Worm (Caenorhabditis elegans) whole organism, L2 larva: Measurements from ENCODE around the gene bnc-1.
A peak's percentile ranks its signal among the peaks of the same experiment; 100 is the strongest.

Experiments
- C34F6.9 ChIP-seq: fragments of 150-350 bp; optimal IDR thresholded peaks from 2 replicates; lab custom pipeline; 2014; ENCODE audit warnings: missing biosample characterization, missing genetic modification characterization
- F13H6.1 ChIP-seq: sonication (generic microtip); optimal IDR thresholded peaks from 2 replicates; lab custom pipeline; 2016; ENCODE audit warnings: missing genetic modification characterization, missing compliant biosample characterization
- R02D3.7 ChIP-seq: fragments of 150-350 bp; optimal IDR thresholded peaks from 2 replicates; lab custom pipeline; 2014; ENCODE audit warnings: missing biosample characterization, missing genetic modification characterization
- Y55F3AM.14 ChIP-seq: fragments of 200-800 bp; sonication (Bioruptor generic); optimal IDR thresholded peaks from 2 replicates; lab custom pipeline; 2018; ENCODE audit warnings: mild to moderate bottlenecking, missing genetic modification characterization, missing compliant biosample characterization
- ZK546.5 ChIP-seq: sonication (generic microtip); optimal IDR thresholded peaks from 2 replicates; lab custom pipeline; 2017; ENCODE audit warnings: missing biosample characterization, missing genetic modification characterization
- blmp-1 ChIP-seq: sonication (generic microtip); optimal IDR thresholded peaks from 2 replicates; lab custom pipeline; 2017; ENCODE audit warnings: missing genetic modification characterization, mild to moderate bottlenecking, missing compliant biosample characterization, antibody characterized with exemption, moderate library complexity; ENCODE audit not compliant: insufficient read depth
- ceh-16 ChIP-seq: fragments of 150-350 bp; optimal IDR thresholded peaks from 2 replicates; lab custom pipeline; 2014; ENCODE audit warnings: missing biosample characterization, missing genetic modification characterization
- ceh-82 ChIP-seq: fragments of 150-350 bp; optimal IDR thresholded peaks from 2 replicates; lab custom pipeline; 2014; ENCODE audit warnings: missing biosample characterization, missing genetic modification characterization
- crh-2 ChIP-seq: sonication (generic microtip); optimal IDR thresholded peaks from 2 replicates; lab custom pipeline; 2017; ENCODE audit warnings: missing biosample characterization, missing genetic modification characterization
- egl-27 ChIP-seq: sonication (generic microtip); optimal IDR thresholded peaks from 3 replicates; lab custom pipeline; 2017; ENCODE audit warnings: missing biosample characterization, missing genetic modification reagents, missing genetic modification characterization
- elt-1 ChIP-seq: fragments of 150-350 bp; optimal IDR thresholded peaks from 2 replicates; lab custom pipeline; 2014; ENCODE audit warnings: missing biosample characterization, missing genetic modification characterization
- elt-3 ChIP-seq: sonication (generic microtip); optimal IDR thresholded peaks from 2 replicates; lab custom pipeline; 2017; ENCODE audit warnings: missing biosample characterization, missing genetic modification characterization
- fos-1 ChIP-seq: fragments of 150-350 bp; optimal IDR thresholded peaks from 2 replicates; lab custom pipeline; 2014; ENCODE audit warnings: missing biosample characterization, missing genetic modification characterization
- gmeb-1 ChIP-seq: fragments of 150-350 bp; optimal IDR thresholded peaks from 2 replicates; lab custom pipeline; 2014; ENCODE audit warnings: missing biosample characterization, missing genetic modification characterization
- lsy-2 ChIP-seq, 2 experiments: fragments of 150-350 bp in 1 of 2; sonication (generic microtip) in 1 of 2; optimal IDR thresholded peaks; 2 replicates each; lab custom pipeline; 2014 to 2017; ENCODE audit warnings: missing biosample characterization in 2 of 2, missing genetic modification characterization in 2 of 2
- mab-5 ChIP-seq: fragments of 150-350 bp; optimal IDR thresholded peaks from 2 replicates; lab custom pipeline; 2014; ENCODE audit warnings: missing biosample characterization, missing genetic modification characterization
- mbf-1 ChIP-seq: sonication (generic microtip); optimal IDR thresholded peaks from 2 replicates; lab custom pipeline; 2017; ENCODE audit warnings: missing biosample characterization, missing genetic modification characterization
- nhr-10 ChIP-seq: sonication (generic microtip); optimal IDR thresholded peaks from 2 replicates; lab custom pipeline; 2017; ENCODE audit warnings: missing biosample characterization, missing genetic modification characterization
- nhr-12 ChIP-seq: fragments of 150-350 bp; optimal IDR thresholded peaks from 2 replicates; lab custom pipeline; 2014; ENCODE audit warnings: missing biosample characterization, missing genetic modification characterization
- nhr-129 ChIP-seq: fragments of 150-350 bp; optimal IDR thresholded peaks from 2 replicates; lab custom pipeline; 2014; ENCODE audit warnings: missing biosample characterization, missing genetic modification characterization
- nhr-21 ChIP-seq: fragments of 150-350 bp; optimal IDR thresholded peaks from 2 replicates; lab custom pipeline; 2014; ENCODE audit warnings: missing biosample characterization, missing genetic modification characterization
- nhr-23 ChIP-seq: fragments of 150-350 bp; optimal IDR thresholded peaks from 2 replicates; lab custom pipeline; 2014; ENCODE audit warnings: missing biosample characterization, missing genetic modification reagents, missing genetic modification characterization
- nhr-237 ChIP-seq: fragments of 150-350 bp; optimal IDR thresholded peaks from 2 replicates; lab custom pipeline; 2014; ENCODE audit warnings: missing biosample characterization, missing genetic modification characterization
- nhr-6 ChIP-seq: fragments of 150-350 bp; optimal IDR thresholded peaks from 2 replicates; lab custom pipeline; 2014; ENCODE audit warnings: missing biosample characterization, missing genetic modification characterization
- peb-1 ChIP-seq: fragments of 150-350 bp; optimal IDR thresholded peaks from 2 replicates; lab custom pipeline; 2014; ENCODE audit warnings: missing biosample characterization, missing genetic modification characterization
- sem-4 ChIP-seq: fragments of 150-350 bp; optimal IDR thresholded peaks from 2 replicates; lab custom pipeline; 2014; ENCODE audit warnings: missing biosample characterization, missing genetic modification reagents, missing genetic modification characterization
- skn-1 ChIP-seq: sonication (generic microtip); optimal IDR thresholded peaks from 2 replicates; lab custom pipeline; 2017; ENCODE audit warnings: missing biosample characterization, missing genetic modification characterization
- sma-3 ChIP-seq: sonication (generic microtip); optimal IDR thresholded peaks from 2 replicates; lab custom pipeline; 2016; ENCODE audit warnings: missing genetic modification reagents, missing genetic modification characterization, missing compliant biosample characterization
- sma-9 ChIP-seq, 2 experiments: fragments of 150-350 bp in 1 of 2; sonication (generic microtip) in 1 of 2; optimal IDR thresholded peaks; 2 replicates each; lab custom pipeline; 2014 to 2016; ENCODE audit warnings: missing genetic modification characterization in 2 of 2, mild to moderate bottlenecking in 1 of 2, missing biosample characterization in 1 of 2, missing compliant biosample characterization in 1 of 2, missing genetic modification reagents in 1 of 2, moderate library complexity in 1 of 2
- snpc-4 ChIP-seq: fragments of 150-350 bp; optimal IDR thresholded peaks from 2 replicates; lab custom pipeline; 2014; ENCODE audit warnings: missing biosample characterization, missing genetic modification characterization
- unc-39 ChIP-seq: fragments of 150-350 bp; optimal IDR thresholded peaks from 2 replicates; lab custom pipeline; 2014; ENCODE audit warnings: missing biosample characterization, missing genetic modification characterization
- unc-55 ChIP-seq: fragments of 150-350 bp; sonication (generic microtip); optimal IDR thresholded peaks from 3 replicates; lab custom pipeline; 2014; ENCODE audit warnings: missing biosample characterization, missing genetic modification reagents, missing genetic modification characterization
- zag-1 ChIP-seq: fragments of 150-350 bp; optimal IDR thresholded peaks from 2 replicates; lab custom pipeline; 2014; ENCODE audit warnings: missing biosample characterization, missing genetic modification characterization
- ztf-1 ChIP-seq: fragments of 200-800 bp; sonication (Bioruptor generic); conservative IDR thresholded peaks from 2 replicates; pipeline ENCODE4 v1.3.6; 2022; ENCODE audit warnings: missing genetic modification characterization, missing compliant biosample characterization
- ztf-11 ChIP-seq: sonication (generic microtip); optimal IDR thresholded peaks from 2 replicates; lab custom pipeline; 2017; ENCODE audit warnings: missing biosample characterization, missing genetic modification characterization
- ztf-4 ChIP-seq: fragments of 150-350 bp; optimal IDR thresholded peaks from 2 replicates; lab custom pipeline; 2014; ENCODE audit warnings: missing biosample characterization, missing genetic modification characterization

The bnc-1 gene

DNA sequence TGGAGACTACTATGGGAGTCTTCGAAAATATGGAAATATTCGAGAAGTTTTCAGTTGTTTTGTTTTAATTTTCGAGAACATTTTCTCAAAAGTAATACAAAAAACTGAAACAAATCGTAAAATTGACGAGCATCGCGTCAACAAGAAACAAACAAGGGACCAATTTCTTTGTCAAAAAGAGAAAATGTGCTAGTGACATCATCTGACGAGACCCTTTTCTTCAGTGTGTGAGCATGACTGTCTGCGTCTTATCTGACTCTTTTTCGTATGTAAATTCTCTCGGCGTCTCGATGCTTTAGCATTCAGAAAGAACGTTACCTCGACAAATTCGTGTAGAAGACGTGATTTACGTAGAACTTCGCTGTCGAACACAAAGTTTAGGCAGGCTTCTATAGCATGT lies 10.8 kb upstream of the bnc-1 start:
- no peak for TF ChIP-seq nhr-6
- TF ChIP-seq lsy-2 (tag; optimal IDR thresholded peaks at IDR 0.05; lab: Kevin White, UChicago) = peak in 1 of 2 experiments; percentile 36
- TF ChIP-seq ceh-16 (tag; lab: Kevin White, UChicago) = no peak
- no peak for TF ChIP-seq mbf-1
- peak; percentile 41 for TF ChIP-seq unc-55
- TF ChIP-seq elt-3 = no peak
- peak; percentile 35 for TF ChIP-seq C34F6.9 (tag; lab: Kevin White, UChicago)
- peak; percentile 77 for TF ChIP-seq nhr-129 (tag; lab: Kevin White, UChicago)
- peak; percentile 2 for TF ChIP-seq zag-1 (tag; lab: Kevin White, UChicago)
- no peak for TF ChIP-seq ztf-4 (tag; lab: Kevin White, UChicago)
- TF ChIP-seq mab-5 (tag; lab: Kevin White, UChicago) = no peak
- no peak for TF ChIP-seq sma-3

DNA sequence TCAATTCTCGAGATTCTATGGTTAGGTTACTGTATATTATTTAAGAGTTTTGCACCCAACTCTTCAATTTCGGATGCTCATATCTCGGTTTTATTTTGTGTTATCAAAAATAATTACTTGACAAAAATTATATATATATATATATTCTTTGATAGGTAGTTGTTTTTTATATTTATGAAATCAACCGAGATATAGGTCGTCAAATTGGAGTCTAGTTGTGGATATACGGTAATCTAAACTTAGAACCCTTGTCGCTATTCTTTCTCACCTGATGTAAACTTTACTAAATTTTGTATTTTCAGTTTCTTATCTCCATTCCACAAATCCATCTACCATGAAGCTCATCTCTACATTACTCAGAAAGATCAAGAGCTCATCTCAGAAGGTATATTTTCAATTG lies 6.3 kb upstream of the bnc-1 start, which contains the start of gene F55C5.10:
Gene F55C5.10, plus strand, starts transcription at position 301 of the 400 bp plus-strand sequence.
- TF ChIP-seq unc-55 (no peak), ztf-11 (tag; lab: Kevin White, UChicago) (no peak), ceh-16 (tag; lab: Kevin White, UChicago) (no peak), ceh-82 (no peak), ztf-4 (tag; lab: Kevin White, UChicago) (no peak), nhr-129 (tag; lab: Kevin White, UChicago) (no peak), sem-4 (tag; lab: Kevin White, UChicago) (no peak), nhr-12 (no peak), elt-1 (tag; lab: Kevin White, UChicago) (no peak), C34F6.9 (tag; lab: Kevin White, UChicago) (no peak), elt-3 (no peak), crh-2 (tag; lab: Kevin White, UChicago) (no peak), ztf-1 (no peak), nhr-21 (no peak), ZK546.5 (tag; lab: Kevin White, UChicago) (no peak), nhr-10 (no peak), sma-9 (GFP tag; optimal IDR thresholded peaks at IDR 0.05; lab: Kevin White, UChicago) (no peak), sma-9 (tag; optimal IDR thresholded peaks at IDR 0.05; lab: Kevin White, UChicago) (no peak), peb-1 (tag; lab: Kevin White, UChicago) (no peak), zag-1 (tag; lab: Kevin White, UChicago) (no peak), gmeb-1 (tag; lab: Kevin White, UChicago) (no peak)

DNA sequence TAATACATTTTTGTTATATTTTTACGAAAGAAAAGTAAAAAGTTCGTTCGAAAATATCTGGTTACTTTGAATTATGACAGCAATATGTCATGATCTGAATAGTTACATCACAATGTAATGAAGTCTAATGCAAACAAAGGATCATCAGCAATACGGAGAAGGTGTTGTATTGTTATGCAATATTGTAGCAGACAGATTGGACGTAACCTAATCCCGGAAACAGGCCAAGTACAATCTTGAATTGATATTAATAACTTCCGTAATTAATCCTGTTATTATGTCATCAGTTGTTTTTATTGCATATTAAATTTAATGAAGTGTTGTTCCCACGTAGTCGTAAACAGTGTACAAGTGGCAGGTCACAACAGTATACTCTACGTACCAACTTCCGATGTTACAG lies 4.7 kb upstream of the bnc-1 start:
- no peak for TF ChIP-seq Y55F3AM.14 (GFP tag; lab: Kevin White, UChicago)
- no peak for TF ChIP-seq crh-2 (tag; lab: Kevin White, UChicago)
- TF ChIP-seq blmp-1 (tag; lab: Kevin White, UChicago) = no peak
- TF ChIP-seq elt-1 (tag; lab: Kevin White, UChicago) = no peak
- TF ChIP-seq nhr-10 = no peak
- TF ChIP-seq egl-27 (tag; lab: Kevin White, UChicago) = no peak
- no peak for TF ChIP-seq elt-3
- TF ChIP-seq skn-1 (tag; lab: Kevin White, UChicago) = no peak
- no peak for TF ChIP-seq peb-1 (tag; lab: Kevin White, UChicago)
- no peak for TF ChIP-seq ztf-4 (tag; lab: Kevin White, UChicago)

DNA sequence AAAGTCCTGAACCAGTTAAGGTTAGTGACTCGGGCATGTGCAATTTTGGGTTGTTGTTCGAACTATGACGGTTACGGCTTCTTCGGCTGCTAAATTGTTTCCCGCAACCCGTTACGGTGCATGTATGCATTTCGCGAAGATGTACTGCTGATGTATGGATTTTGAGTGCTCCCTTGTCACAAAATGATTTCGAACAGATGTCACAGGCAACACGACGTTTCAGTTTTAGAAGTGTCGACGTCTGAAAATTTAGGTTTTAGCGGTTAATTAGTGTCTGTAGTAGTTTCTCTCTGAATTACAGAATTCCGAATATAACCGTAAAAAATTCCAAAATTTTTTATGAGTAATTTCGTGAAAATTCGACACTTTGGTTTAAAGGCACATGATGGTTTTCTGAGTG lies 1.1 kb downstream of the bnc-1 start:
- TF ChIP-seq R02D3.7 (tag; lab: Kevin White, UChicago) = no peak
- no peak for TF ChIP-seq ZK546.5 (tag; lab: Kevin White, UChicago)
- no peak for TF ChIP-seq unc-39 (tag; lab: Kevin White, UChicago)
- no peak for TF ChIP-seq peb-1 (tag; lab: Kevin White, UChicago)
- no peak for TF ChIP-seq nhr-10
- TF ChIP-seq F13H6.1 = no peak
- no peak for TF ChIP-seq zag-1 (tag; lab: Kevin White, UChicago)
- no peak for TF ChIP-seq nhr-6
- no peak for TF ChIP-seq nhr-12
- no peak for TF ChIP-seq fos-1
- no peak for TF ChIP-seq nhr-23
- TF ChIP-seq nhr-237 (tag; lab: Kevin White, UChicago) = no peak
- TF ChIP-seq crh-2 (tag; lab: Kevin White, UChicago) = no peak

DNA sequence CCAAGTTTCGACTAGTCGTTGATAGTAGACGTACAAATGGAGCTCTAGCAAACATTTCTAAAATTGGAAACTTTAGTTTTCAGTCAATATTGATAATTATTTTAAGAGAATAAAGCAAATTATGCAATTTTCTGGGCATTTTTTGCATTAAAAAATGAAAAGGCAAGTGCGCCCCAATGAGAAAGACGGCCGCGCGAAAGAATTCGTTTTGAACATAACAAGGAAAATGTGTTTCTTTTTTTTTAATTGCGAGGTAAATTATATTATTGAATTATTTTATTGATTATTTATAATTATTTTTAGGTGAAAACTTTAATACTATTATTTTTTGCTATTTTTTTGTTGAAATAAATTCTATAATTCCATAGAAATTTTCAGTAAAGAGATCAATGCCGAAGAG lies 5.4 kb downstream of the bnc-1 start, which contains the start of the genes tsfm-1 and capg-2:
Gene tsfm-1, minus strand, starts transcription at position 57 of the 400 bp plus-strand sequence.
Gene capg-2, plus strand, starts transcription at position 379 of the 400 bp plus-strand sequence.
- TF ChIP-seq nhr-23 (no peak), snpc-4 (tag; lab: Kevin White, UChicago) (no peak), C34F6.9 (tag; lab: Kevin White, UChicago) (peak; percentile 25), nhr-10 (no peak), nhr-21 (no peak), lsy-2 (tag; optimal IDR thresholded peaks at IDR 0.05; lab: Kevin White, UChicago) (peak in 1 of 2 experiments; percentile 22), egl-27 (tag; lab: Kevin White, UChicago) (no peak)
